Fruit fly (Drosophila melanogaster) whole organism, embryonic: ENCODE measurements around the gene DEF8.

Experiments used
- B-H1 ChIP-seq: fragments of 200-800 bp; sonication (Bioruptor generic); IDR thresholded peaks from 3 replicates; pipeline ENCODE4 v1.3.6; 2022; ENCODE audit warnings: missing biosample characterization, missing genetic modification characterization
- BtbVII ChIP-seq: fragments of 200-800 bp; sonication (Bioruptor generic); optimal IDR thresholded peaks from 3 replicates; lab custom pipeline; 2017; ENCODE audit warnings: missing biosample characterization, mild to moderate bottlenecking, missing genetic modification characterization
- CG12155 ChIP-seq: fragments of 200-800 bp; sonication (Bioruptor generic); optimal IDR thresholded peaks from 3 replicates; lab custom pipeline; 2016; ENCODE audit warnings: missing biosample characterization, missing genetic modification characterization
- CG13287 ChIP-seq: fragments of 200-800 bp; sonication (Bioruptor generic); IDR thresholded peaks from 2 replicates; pipeline ENCODE4 v1.3.6; 2022; ENCODE audit warnings: missing biosample characterization, missing genetic modification characterization; ENCODE audit not compliant: partially characterized antibody
- CG14014 ChIP-seq: fragments of 200-800 bp; sonication (Bioruptor generic); IDR thresholded peaks from 2 replicates; pipeline ENCODE4 v1.3.6; 2022; ENCODE audit warnings: missing biosample characterization, missing genetic modification characterization
- CG15601 ChIP-seq: fragments of 200-800 bp; sonication (Bioruptor generic); optimal IDR thresholded peaks from 3 replicates; lab custom pipeline; 2019; ENCODE audit warnings: missing biosample characterization, mild to moderate bottlenecking, missing genetic modification characterization, moderate library complexity
- CG16779 ChIP-seq: fragments of 200-800 bp; sonication (Bioruptor generic); IDR thresholded peaks from 2 replicates; pipeline ENCODE4 v1.3.6; 2022; ENCODE audit warnings: missing biosample characterization, missing genetic modification characterization
- CG2875 ChIP-seq: fragments of 200-800 bp; sonication (Bioruptor generic); optimal IDR thresholded peaks from 2 replicates; lab custom pipeline; 2017; ENCODE audit warnings: missing biosample characterization, mild to moderate bottlenecking, missing genetic modification characterization, missing genetic modification reagents
- CG32532 ChIP-seq: fragments of 200-800 bp; sonication (Bioruptor generic); IDR thresholded peaks from 2 replicates; pipeline ENCODE4 v1.3.6; 2022; ENCODE audit warnings: missing biosample characterization, missing genetic modification characterization
- CG34376 ChIP-seq: fragments of 200-800 bp; sonication (Bioruptor generic); optimal IDR thresholded peaks from 2 replicates; lab custom pipeline; 2018; ENCODE audit warnings: missing biosample characterization, mild to moderate bottlenecking, missing genetic modification characterization
- CG42726 ChIP-seq: fragments of 200-800 bp; sonication (Bioruptor generic); IDR thresholded peaks from 2 replicates; pipeline ENCODE4 v1.3.6; 2022; ENCODE audit warnings: missing biosample characterization, missing genetic modification characterization; ENCODE audit not compliant: partially characterized antibody
- CG4404 ChIP-seq: fragments of 200-800 bp; sonication (Bioruptor generic); IDR thresholded peaks from 2 replicates; pipeline ENCODE4 v1.3.6; 2022; ENCODE audit warnings: missing biosample characterization, missing genetic modification characterization
- CG4820 ChIP-seq: fragments of 200-800 bp; sonication (Bioruptor generic); optimal IDR thresholded peaks from 3 replicates; lab custom pipeline; 2016; ENCODE audit warnings: missing biosample characterization, missing genetic modification characterization
- CG5953 ChIP-seq: fragments of 200-800 bp; sonication (Bioruptor generic); IDR thresholded peaks from 2 replicates; pipeline ENCODE4 v1.3.6; 2022; ENCODE audit warnings: missing biosample characterization, missing genetic modification characterization
- CG6654 ChIP-seq: fragments of 200-800 bp; sonication (Bioruptor generic); optimal IDR thresholded peaks from 2 replicates; lab custom pipeline; 2017; ENCODE audit warnings: missing biosample characterization, mild to moderate bottlenecking, missing genetic modification characterization
- CG7928 ChIP-seq: fragments of 200-800 bp; sonication (Bioruptor generic); optimal IDR thresholded peaks from 2 replicates; lab custom pipeline; 2017; ENCODE audit warnings: missing biosample characterization, mild to moderate bottlenecking, missing genetic modification characterization
- CG8478 ChIP-seq: fragments of >200 bp; optimal IDR thresholded peaks from 2 replicates; lab custom pipeline; 2018
- CG8924 ChIP-seq: fragments of 200-800 bp; optimal IDR thresholded peaks from 3 replicates; lab custom pipeline; 2019; ENCODE audit warnings: missing biosample characterization, mild to moderate bottlenecking, missing genetic modification characterization, moderate library complexity
- CHES-1-like ChIP-seq: fragments of 200-800 bp; sonication (Bioruptor generic); optimal IDR thresholded peaks from 2 replicates; lab custom pipeline; 2016; ENCODE audit warnings: missing biosample characterization, missing genetic modification characterization
- Ets65A ChIP-seq: fragments of 200-800 bp; sonication (Bioruptor generic); peaks from one replicate; lab custom pipeline; 2016; ENCODE audit warnings: missing biosample characterization, missing genetic modification characterization
- Fer2 ChIP-seq: fragments of 200-800 bp; sonication (Bioruptor generic); optimal IDR thresholded peaks from 2 replicates; lab custom pipeline; 2018; ENCODE audit warnings: missing biosample characterization, mild to moderate bottlenecking, missing genetic modification characterization, moderate library complexity
- H2.0 ChIP-seq: fragments of 200-800 bp; sonication (Bioruptor generic); IDR thresholded peaks from 2 replicates; pipeline ENCODE4 v1.3.6; 2022; ENCODE audit warnings: missing biosample characterization, missing genetic modification characterization
- HLH4C ChIP-seq: fragments of 200-800 bp; sonication (Bioruptor generic); IDR thresholded peaks from 3 replicates; pipeline ENCODE4 v1.3.6; 2022; ENCODE audit warnings: missing biosample characterization, missing genetic modification characterization; ENCODE audit not compliant: partially characterized antibody
- HmgD ChIP-seq: fragments of 200-800 bp; sonication (Bioruptor generic); optimal IDR thresholded peaks from 3 replicates; lab custom pipeline; 2016; ENCODE audit warnings: missing biosample characterization, missing genetic modification characterization
- Hmx ChIP-seq: fragments of 200-800 bp; sonication (Bioruptor generic); optimal IDR thresholded peaks from 2 replicates; lab custom pipeline; 2016; ENCODE audit warnings: missing biosample characterization, missing genetic modification characterization
- MTF-1 ChIP-seq: fragments of 200-800 bp; sonication (Bioruptor generic); optimal IDR thresholded peaks from 2 replicates; lab custom pipeline; 2018; ENCODE audit warnings: missing biosample characterization, mild to moderate bottlenecking, missing genetic modification characterization, borderline replicate concordance
- Max ChIP-seq: fragments of 200-800 bp; sonication (Bioruptor generic); optimal IDR thresholded peaks from 2 replicates; lab custom pipeline; 2016; ENCODE audit warnings: missing biosample characterization, mild to moderate bottlenecking, missing genetic modification characterization
- Scr ChIP-seq: fragments of 200-800 bp; sonication (Bioruptor generic); IDR thresholded peaks from 2 replicates; pipeline ENCODE4 v1.3.6; 2022; ENCODE audit warnings: missing biosample characterization, missing genetic modification characterization; ENCODE audit not compliant: partially characterized antibody
- Stat92E ChIP-seq, 3 experiments: fragments of >200 bp in 2 of 3; fragments of 200-800 bp in 1 of 3; sonication (Bioruptor generic) in 1 of 3; optimal IDR thresholded peaks; 2 replicates each; lab custom pipeline; 2017 to 2019; ENCODE audit warnings: missing biosample characterization in 3 of 3, missing genetic modification characterization in 3 of 3, mild to moderate bottlenecking in 1 of 3, moderate library complexity in 1 of 3
- Xbp1 ChIP-seq: fragments of 200-800 bp; sonication (Bioruptor generic); optimal IDR thresholded peaks from 3 replicates; lab custom pipeline; 2016; ENCODE audit warnings: missing biosample characterization, mild to moderate bottlenecking, missing genetic modification characterization
- abd-A ChIP-seq: fragments of 200-800 bp; sonication (Bioruptor generic); optimal IDR thresholded peaks from 3 replicates; lab custom pipeline; 2019; ENCODE audit warnings: missing biosample characterization, mild to moderate bottlenecking, missing genetic modification characterization, moderate library complexity
- ato ChIP-seq: fragments of 200-800 bp; sonication (Bioruptor generic); IDR thresholded peaks from 2 replicates; pipeline ENCODE4 v1.3.6; 2022; ENCODE audit warnings: missing biosample characterization, missing genetic modification characterization; ENCODE audit not compliant: partially characterized antibody
- bab2 ChIP-seq: fragments of 200-800 bp; sonication (Bioruptor generic); optimal IDR thresholded peaks from 2 replicates; lab custom pipeline; 2016; ENCODE audit warnings: missing biosample characterization, missing genetic modification characterization
- br ChIP-seq: fragments of >200 bp; optimal IDR thresholded peaks from 2 replicates; lab custom pipeline; 2017
- crc ChIP-seq: fragments of 200-800 bp; sonication (Bioruptor generic); optimal IDR thresholded peaks from 2 replicates; lab custom pipeline; 2016; ENCODE audit warnings: missing biosample characterization, missing genetic modification characterization
- danr ChIP-seq: fragments of 200-800 bp; sonication (Bioruptor generic); IDR thresholded peaks from 2 replicates; pipeline ENCODE4 v1.3.6; 2022; ENCODE audit warnings: missing biosample characterization, missing genetic modification characterization
- dmrt99B ChIP-seq: fragments of 200-800 bp; sonication (Bioruptor generic); optimal IDR thresholded peaks from 2 replicates; lab custom pipeline; 2018; ENCODE audit warnings: missing biosample characterization, mild to moderate bottlenecking, missing genetic modification characterization, moderate library complexity
- knrl ChIP-seq: fragments of 200-800 bp; sonication (Bioruptor generic); IDR thresholded peaks from 3 replicates; pipeline ENCODE4 v1.3.6; 2022; ENCODE audit warnings: missing biosample characterization, missing genetic modification characterization; ENCODE audit not compliant: partially characterized antibody
- luna ChIP-seq: fragments of 200-800 bp; sonication (Bioruptor generic); optimal IDR thresholded peaks from 2 replicates; lab custom pipeline; 2016; ENCODE audit warnings: missing biosample characterization, missing genetic modification characterization
- nerfin-1 ChIP-seq: fragments of 200-800 bp; sonication (Bioruptor generic); optimal IDR thresholded peaks from 3 replicates; lab custom pipeline; 2019; ENCODE audit warnings: missing biosample characterization, mild to moderate bottlenecking, missing genetic modification characterization, moderate library complexity
- phol ChIP-seq: fragments of 200-800 bp; sonication (Bioruptor generic); optimal IDR thresholded peaks from 3 replicates; lab custom pipeline; 2018; ENCODE audit warnings: missing biosample characterization, mild to moderate bottlenecking, missing genetic modification characterization, moderate library complexity
- pnt ChIP-seq: fragments of 200-800 bp; sonication (Bioruptor generic); optimal IDR thresholded peaks from 3 replicates; lab custom pipeline; 2016; ENCODE audit warnings: missing biosample characterization, missing genetic modification characterization
- pzg ChIP-seq: fragments of 200-800 bp; sonication (Bioruptor generic); optimal IDR thresholded peaks from 3 replicates; lab custom pipeline; 2018; ENCODE audit warnings: missing biosample characterization, mild to moderate bottlenecking, missing genetic modification characterization, moderate library complexity
- rib ChIP-seq: fragments of 200-800 bp; sonication (Bioruptor generic); IDR thresholded peaks from 2 replicates; pipeline ENCODE4 v1.3.6; 2022; ENCODE audit warnings: missing biosample characterization, missing genetic modification characterization
- row ChIP-seq: fragments of 200-800 bp; sonication (Bioruptor generic); IDR thresholded peaks from 3 replicates; pipeline ENCODE4 v1.3.6; 2022; ENCODE audit warnings: missing biosample characterization, missing genetic modification characterization
- schlank ChIP-seq: fragments of 200-800 bp; sonication (Bioruptor generic); optimal IDR thresholded peaks from 2 replicates; lab custom pipeline; 2018; ENCODE audit warnings: missing biosample characterization, mild to moderate bottlenecking, missing genetic modification characterization
- sd ChIP-seq: fragments of 200-800 bp; sonication (Bioruptor generic); optimal IDR thresholded peaks from 3 replicates; lab custom pipeline; 2018; ENCODE audit warnings: missing biosample characterization, mild to moderate bottlenecking, missing genetic modification characterization, moderate library complexity
- slp2 ChIP-seq: fragments of 200-800 bp; sonication (Bioruptor generic); optimal IDR thresholded peaks from 2 replicates; lab custom pipeline; 2016; ENCODE audit warnings: missing biosample characterization, missing genetic modification characterization
- trem ChIP-seq: fragments of 200-800 bp; optimal IDR thresholded peaks from 3 replicates; lab custom pipeline; 2019; ENCODE audit warnings: missing biosample characterization, mild to moderate bottlenecking, missing genetic modification characterization, moderate library complexity
- tx ChIP-seq: fragments of 200-800 bp; sonication (Bioruptor generic); optimal IDR thresholded peaks from 2 replicates; lab custom pipeline; 2016; ENCODE audit warnings: missing biosample characterization, missing genetic modification characterization
- z ChIP-seq: fragments of 200-800 bp; sonication (Bioruptor generic); IDR thresholded peaks from 3 replicates; pipeline ENCODE4 v1.3.6; 2022; ENCODE audit warnings: missing biosample characterization, missing genetic modification characterization

Gene DEF8

dm6 chr3L:12115966-12116735 is 15.8 kb upstream of the DEF8 start, which contains the start of gene vers (continued):
- TF ChIP-seq CG12155 (GFP tag; lab: Kevin White, UChicago): no peak
- no peak for TF ChIP-seq MTF-1 (GFP tag; lab: Kevin White, UChicago)
- TF ChIP-seq B-H1 (GFP tag; lab: Robert Waterston, UW): no peak
- TF ChIP-seq BtbVII: no peak
- peak; percentile 38 for TF ChIP-seq CG34376 (GFP tag; lab: Kevin White, UChicago)
- no peak for TF ChIP-seq CG2875 (GFP tag; lab: Kevin White, UChicago)
- no peak for TF ChIP-seq z (GFP tag; lab: Robert Waterston, UW)
- no peak for TF ChIP-seq Fer2 (tag; lab: Kevin White, UChicago)
- TF ChIP-seq CG6654 (GFP tag; lab: Kevin White, UChicago): no peak
- no peak for TF ChIP-seq abd-A
- peak; percentile 90 for TF ChIP-seq knrl
- no peak for TF ChIP-seq CG4404 (GFP tag; lab: Robert Waterston, UW)
- TF ChIP-seq H2.0 (GFP tag; lab: Robert Waterston, UW): no peak
- TF ChIP-seq dmrt99B: no peak
- TF ChIP-seq HmgD: peak; percentile 3
- peak; percentile 64; the same call in 1 of the 2 replicates for TF ChIP-seq CG14014 (GFP tag; lab: Robert Waterston, UW)
- no peak for TF ChIP-seq CG8924 (tag; lab: Kevin White, UChicago)
- TF ChIP-seq Stat92E (GFP tag; optimal IDR thresholded peaks at IDR 0.05; lab: Kevin White, UChicago): peak in 1 of 3 experiments; percentile 52
- peak; percentile 59 for TF ChIP-seq CHES-1-like (GFP tag; lab: Kevin White, UChicago)
- TF ChIP-seq luna (GFP tag; lab: Kevin White, UChicago): no peak
- TF ChIP-seq CG42726 (GFP tag; lab: Robert Waterston, UW): peak; percentile 76
- no peak for TF ChIP-seq slp2 (GFP tag; lab: Kevin White, UChicago)
- peak; percentile 4 for TF ChIP-seq Ets65A (GFP tag; lab: Kevin White, UChicago)
- TF ChIP-seq CG15601 (tag; lab: Kevin White, UChicago): no peak
- no peak for TF ChIP-seq CG16779
- TF ChIP-seq danr (GFP tag; lab: Robert Waterston, UW): no peak
- TF ChIP-seq Xbp1: peak; percentile 4
- TF ChIP-seq Hmx (GFP tag; lab: Kevin White, UChicago): no peak
- no peak for TF ChIP-seq bab2 (GFP tag; lab: Kevin White, UChicago)
- TF ChIP-seq Scr (GFP tag; lab: Robert Waterston, UW): peak; percentile 91
- TF ChIP-seq HLH4C (GFP tag; lab: Robert Waterston, UW): peak; percentile 90
- TF ChIP-seq nerfin-1 (tag; lab: Kevin White, UChicago): no peak
- TF ChIP-seq CG8478: no peak
- TF ChIP-seq ato: peak; percentile 95
- no peak for TF ChIP-seq crc (GFP tag; lab: Kevin White, UChicago)
- TF ChIP-seq tx: no peak
- TF ChIP-seq, all 482 proteins: peak for 127

DNA sequence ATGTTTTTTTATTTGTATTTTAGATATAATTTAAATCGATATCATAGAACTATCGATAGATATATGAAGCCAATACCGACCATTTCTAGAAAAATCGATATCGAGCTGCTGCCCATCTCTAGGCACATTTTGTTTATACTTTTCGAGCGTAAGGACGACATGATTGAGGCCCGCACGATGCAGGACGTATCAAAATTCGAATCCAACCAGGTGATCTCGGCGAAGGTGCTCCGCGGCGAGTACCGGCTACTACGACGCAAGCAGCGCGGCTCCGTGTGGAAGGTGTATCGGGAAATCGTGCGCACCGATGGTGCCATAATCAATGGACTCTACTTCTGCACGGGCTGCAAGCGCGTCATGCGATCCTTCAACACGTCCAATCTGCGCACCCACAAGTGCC is 13.8 kb upstream of the DEF8 start, which contains the start of gene ssp:
Gene ssp, plus strand, starts transcription at position 102 of the 400 bp plus-strand sequence.
- no peak for TF ChIP-seq Fer2 (tag; lab: Kevin White, UChicago)
- no peak for TF ChIP-seq CG4820 (GFP tag; lab: Kevin White, UChicago)
- no peak for TF ChIP-seq pnt (GFP tag; lab: Kevin White, UChicago)
- TF ChIP-seq Max (GFP tag; lab: Kevin White, UChicago): no peak
- TF ChIP-seq schlank: no peak
- no peak for TF ChIP-seq CG5953 (GFP tag; lab: Robert Waterston, UW)
- TF ChIP-seq CG7928 (GFP tag; lab: Kevin White, UChicago): no peak
- no peak for TF ChIP-seq phol
- peak; percentile 91 for TF ChIP-seq CG13287 (GFP tag; lab: Robert Waterston, UW)
- no peak for TF ChIP-seq MTF-1 (GFP tag; lab: Kevin White, UChicago)
- TF ChIP-seq pzg: peak; percentile 50
- peak; percentile 41 for TF ChIP-seq trem (tag; lab: Kevin White, UChicago)
- TF ChIP-seq row (GFP tag; lab: Robert Waterston, UW): peak; percentile 41; the same call in 2 of the 3 replicates
- TF ChIP-seq CG32532 (GFP tag; lab: Robert Waterston, UW): no peak
- TF ChIP-seq rib (GFP tag; lab: Robert Waterston, UW): no peak
- no peak for TF ChIP-seq sd (tag; lab: Kevin White, UChicago)
- no peak for TF ChIP-seq br
- TF ChIP-seq ato: peak; percentile 56; the same call in 1 of the 2 replicates
